Worm (Caenorhabditis elegans) whole organism, L1 larva: ENCODE data around the gene T13C2.3.

Source experiments
- ceh-82 ChIP-seq, 3 experiments: fragments of 150-350 bp in 1 of 3; sonication (generic microtip) in 2 of 3; optimal IDR thresholded peaks; 2 replicates each; lab custom pipeline; 2014 to 2017; ENCODE audit warnings: missing biosample characterization in 3 of 3, missing genetic modification characterization in 3 of 3
- rnt-1 ChIP-seq: sonication (generic microtip); optimal IDR thresholded peaks from 2 replicates; lab custom pipeline; 2016; ENCODE audit warnings: mild to moderate bottlenecking, missing genetic modification characterization, moderate library complexity, missing compliant biosample characterization
- skn-1 ChIP-seq: fragments of 150-350 bp; optimal IDR thresholded peaks from 2 replicates; lab custom pipeline; 2014; ENCODE audit warnings: missing biosample characterization, missing genetic modification characterization

DNA sequence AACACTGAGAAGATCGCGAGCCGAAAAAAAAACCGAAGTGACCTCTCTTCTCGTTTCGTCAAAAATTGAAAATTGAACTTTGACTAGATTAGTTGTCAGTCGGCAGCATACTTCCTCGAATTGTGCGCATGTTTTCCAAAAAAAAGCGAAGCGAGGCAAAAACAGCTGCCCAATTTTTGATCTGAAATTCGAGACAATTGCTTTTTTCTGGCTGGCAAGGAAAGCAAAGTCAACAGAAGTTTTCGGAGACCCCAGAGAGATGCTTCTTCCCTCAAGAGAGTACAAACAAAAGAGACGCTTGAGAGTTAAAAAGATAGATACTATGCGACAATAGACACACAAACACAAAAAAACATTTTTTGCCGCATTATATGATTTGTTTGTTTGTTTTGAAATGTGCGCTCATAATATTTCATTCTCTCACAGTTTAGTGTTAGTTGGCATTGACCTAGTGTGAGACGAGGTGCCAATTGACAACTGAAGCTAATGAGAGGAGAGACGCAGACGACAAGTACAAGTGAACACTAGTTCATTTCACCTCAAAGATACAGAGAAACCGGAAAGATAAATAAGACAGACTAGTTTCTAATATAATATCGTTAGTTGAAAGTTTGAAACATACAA, 47.0 kb downstream of the T13C2.3 start:
- TF ChIP-seq rnt-1 (no peak), ceh-82 (tag; optimal IDR thresholded peaks at IDR 0.05; lab: Kevin White, UChicago) (no peak), skn-1 (tag; lab: Kevin White, UChicago) (no peak)
